Worm (Caenorhabditis elegans) whole organism, L4 larva: Measurements from ENCODE around the gene Y59A8B.21.

Experiments used
- T20F7.1 ChIP-seq: fragments of 200-800 bp; sonication (Bioruptor generic); optimal IDR thresholded peaks from 2 replicates; lab custom pipeline; 2018; ENCODE audit warnings: mild to moderate bottlenecking, missing genetic modification characterization, missing compliant biosample characterization
- T26A8.4 ChIP-seq: fragments of 200-800 bp; sonication (Bioruptor generic); IDR thresholded peaks from 2 replicates; pipeline ENCODE4 v1.3.6; 2022; ENCODE audit warnings: missing genetic modification characterization, missing compliant biosample characterization
- ZK546.5 ChIP-seq, 2 experiments: sonication (generic microtip); optimal IDR thresholded peaks; 2 replicates each; lab custom pipeline; 2017; ENCODE audit warnings: missing biosample characterization in 2 of 2, missing genetic modification characterization in 2 of 2
- aha-1 ChIP-seq: fragments of 150-350 bp; peaks from one replicate; lab custom pipeline; 2014; ENCODE audit warnings: missing biosample characterization, missing genetic modification characterization
- ama-1 ChIP-seq: fragments of 150-350 bp; optimal IDR thresholded peaks from 2 replicates; lab custom pipeline; 2014; ENCODE audit warnings: inconsistent platforms, mixed read lengths
- ceh-20 ChIP-seq: fragments of 200-800 bp; sonication (Bioruptor generic); IDR thresholded peaks from 2 replicates; pipeline ENCODE4 v1.3.6; 2022; ENCODE audit warnings: missing genetic modification reagents, missing genetic modification characterization, missing compliant biosample characterization
- ceh-32 ChIP-seq: sonication (generic microtip); optimal IDR thresholded peaks from 2 replicates; lab custom pipeline; 2016; ENCODE audit warnings: mild to moderate bottlenecking, missing genetic modification characterization, missing compliant biosample characterization; ENCODE audit not compliant: poor library complexity
- ceh-62 ChIP-seq: sonication (generic microtip); optimal IDR thresholded peaks from 2 replicates; lab custom pipeline; 2017; ENCODE audit warnings: missing biosample characterization, missing genetic modification characterization
- ces-1 ChIP-seq: fragments of 150-350 bp; sonication (generic microtip); optimal IDR thresholded peaks from 4 replicates; lab custom pipeline; 2014; ENCODE audit warnings: missing biosample characterization, missing genetic modification reagents, missing genetic modification characterization
- cey-2 ChIP-seq: sonication (generic microtip); optimal IDR thresholded peaks from 3 replicates; lab custom pipeline; 2017; ENCODE audit warnings: missing genetic modification characterization, mild to moderate bottlenecking, missing compliant biosample characterization, antibody characterized with exemption, borderline replicate concordance; ENCODE audit not compliant: insufficient read depth
- ctbp-1 ChIP-seq: fragments of 200-800 bp; sonication (Bioruptor generic); IDR thresholded peaks from 2 replicates; pipeline ENCODE4 v1.3.6; 2022; ENCODE audit warnings: missing genetic modification reagents, missing genetic modification characterization, missing compliant biosample characterization
- daf-12 ChIP-seq: fragments of 150-350 bp; optimal IDR thresholded peaks from 2 replicates; lab custom pipeline; 2014; ENCODE audit warnings: missing biosample characterization, missing genetic modification reagents, missing genetic modification characterization
- dmd-6 ChIP-seq: fragments of 200-800 bp; sonication (Bioruptor generic); IDR thresholded peaks from 2 replicates; pipeline ENCODE4 v1.3.6; 2022; ENCODE audit warnings: missing genetic modification reagents, missing genetic modification characterization, missing compliant biosample characterization
- dmd-8 ChIP-seq: fragments of 200-800 bp; sonication (Bioruptor generic); IDR thresholded peaks from 2 replicates; pipeline ENCODE4 v1.3.6; 2022; ENCODE audit warnings: missing genetic modification characterization, missing compliant biosample characterization
- duxl-1 ChIP-seq: sonication (generic microtip); optimal IDR thresholded peaks from 2 replicates; lab custom pipeline; 2016; ENCODE audit warnings: mild to moderate bottlenecking, missing genetic modification characterization, moderate library complexity, missing compliant biosample characterization; ENCODE audit not compliant: poor library complexity
- hlh-11 ChIP-seq: fragments of 200-800 bp; sonication (Bioruptor generic); optimal IDR thresholded peaks from 2 replicates; lab custom pipeline; 2018; ENCODE audit warnings: mild to moderate bottlenecking, missing genetic modification characterization, missing compliant biosample characterization
- hmg-1.1 ChIP-seq: fragments of 200-800 bp; sonication (Bioruptor generic); IDR thresholded peaks from 2 replicates; pipeline ENCODE4 v1.3.6; 2022; ENCODE audit warnings: missing genetic modification reagents, missing genetic modification characterization, missing compliant biosample characterization
- jun-1 ChIP-seq: fragments of 150-350 bp; optimal IDR thresholded peaks from 2 replicates; lab custom pipeline; 2014; ENCODE audit warnings: missing biosample characterization, missing genetic modification reagents, missing genetic modification characterization
- lim-7 ChIP-seq: fragments of 200-800 bp; sonication (Bioruptor generic); IDR thresholded peaks from 2 replicates; pipeline ENCODE4 v1.3.6; 2022; ENCODE audit warnings: missing genetic modification characterization, missing compliant biosample characterization
- lir-3 ChIP-seq: sonication (generic microtip); optimal IDR thresholded peaks from 2 replicates; lab custom pipeline; 2016; ENCODE audit warnings: mild to moderate bottlenecking, missing genetic modification characterization, missing compliant biosample characterization
- lsy-2 ChIP-seq, 2 experiments: fragments of 150-350 bp in 1 of 2; sonication (generic microtip) in 1 of 2; optimal IDR thresholded peaks; 2 replicates each; lab custom pipeline; 2014 to 2017; ENCODE audit warnings: missing biosample characterization in 2 of 2, missing genetic modification characterization in 2 of 2
- madf-9 ChIP-seq: fragments of 200-800 bp; sonication (Bioruptor generic); conservative IDR thresholded peaks from 2 replicates; pipeline ENCODE4 v1.3.6; 2022; ENCODE audit warnings: missing genetic modification reagents, missing genetic modification characterization, missing compliant biosample characterization
- mdt-29 ChIP-seq: fragments of 200-800 bp; sonication (Bioruptor generic); IDR thresholded peaks from 2 replicates; pipeline ENCODE4 v1.3.6; 2022; ENCODE audit warnings: missing genetic modification reagents, missing genetic modification characterization, missing compliant biosample characterization
- mep-1 ChIP-seq: fragments of 150-350 bp; sonication (generic microtip); optimal IDR thresholded peaks from 3 replicates; lab custom pipeline; 2014; ENCODE audit warnings: missing biosample characterization, missing genetic modification characterization
- mes-2 ChIP-seq: sonication (generic microtip); optimal IDR thresholded peaks from 2 replicates; lab custom pipeline; 2016; ENCODE audit warnings: missing genotype, mild to moderate bottlenecking, missing genetic modification characterization, missing compliant biosample characterization; ENCODE audit not compliant: poor library complexity, severe bottlenecking
- nhr-102 ChIP-seq: sonication (generic microtip); optimal IDR thresholded peaks from 2 replicates; lab custom pipeline; 2016; ENCODE audit warnings: mild to moderate bottlenecking, missing genetic modification characterization, moderate library complexity, missing compliant biosample characterization
- nhr-28 ChIP-seq: fragments of 150-350 bp; optimal IDR thresholded peaks from 2 replicates; lab custom pipeline; 2014; ENCODE audit warnings: missing biosample characterization, missing genetic modification characterization
- nhr-42 ChIP-seq: fragments of 200-800 bp; sonication (Bioruptor generic); IDR thresholded peaks from 2 replicates; pipeline ENCODE4 v1.3.6; 2022; ENCODE audit warnings: missing genetic modification characterization, missing compliant biosample characterization
- nhr-48 ChIP-seq: sonication (generic microtip); optimal IDR thresholded peaks from 2 replicates; lab custom pipeline; 2016; ENCODE audit warnings: mild to moderate bottlenecking, missing genetic modification characterization, missing compliant biosample characterization
- nhr-6 ChIP-seq: fragments of 150-350 bp; optimal IDR thresholded peaks from 2 replicates; lab custom pipeline; 2014; ENCODE audit warnings: missing biosample characterization, missing genetic modification characterization
- nhr-77 ChIP-seq: fragments of 150-350 bp; optimal IDR thresholded peaks from 2 replicates; lab custom pipeline; 2014; ENCODE audit warnings: missing biosample characterization, missing genetic modification characterization
- pha-4 ChIP-seq, 2 experiments: fragments of 150-350 bp in 1 of 2; fragments of 200-800 bp in 1 of 2; sonication (Bioruptor generic) in 1 of 2; IDR thresholded peaks in 1 of 2; optimal IDR thresholded peaks in 1 of 2; 2 replicates each; pipeline versions ENCODE4 v1.3.6 to Lab custom; 2014 to 2022; ENCODE audit warnings: missing genetic modification characterization in 2 of 2, missing genetic modification reagents in 2 of 2, missing biosample characterization in 1 of 2, missing compliant biosample characterization in 1 of 2
- php-3 ChIP-seq: fragments of 200-800 bp; sonication (Bioruptor generic); IDR thresholded peaks from 2 replicates; pipeline ENCODE4 v1.3.6; 2022; ENCODE audit warnings: missing genetic modification reagents, missing genetic modification characterization, missing compliant biosample characterization
- pqm-1 ChIP-seq: sonication (generic microtip); optimal IDR thresholded peaks from 2 replicates; lab custom pipeline; 2017; ENCODE audit warnings: missing biosample characterization, missing genetic modification characterization
- sdz-12 ChIP-seq: fragments of 200-800 bp; sonication (Bioruptor generic); optimal IDR thresholded peaks from 2 replicates; lab custom pipeline; 2018; ENCODE audit warnings: mild to moderate bottlenecking, missing genetic modification characterization, missing compliant biosample characterization
- snpc-1.2 ChIP-seq: fragments of 200-800 bp; sonication (Bioruptor generic); IDR thresholded peaks from 2 replicates; pipeline ENCODE4 v1.3.6; 2022; ENCODE audit warnings: missing genetic modification reagents, missing genetic modification characterization, missing compliant biosample characterization
- spr-1 ChIP-seq: sonication (generic microtip); optimal IDR thresholded peaks from 2 replicates; lab custom pipeline; 2016; ENCODE audit warnings: mild to moderate bottlenecking, missing genetic modification characterization, missing compliant biosample characterization
- tag-97 ChIP-seq: fragments of 200-800 bp; sonication (Bioruptor generic); IDR thresholded peaks from 2 replicates; pipeline ENCODE4 v1.3.6; 2022; ENCODE audit warnings: missing genetic modification characterization, missing compliant biosample characterization
- tra-1 ChIP-seq: fragments of 200-800 bp; sonication (Bioruptor generic); IDR thresholded peaks from 2 replicates; pipeline ENCODE4 v1.3.6; 2022; ENCODE audit warnings: missing genetic modification reagents, missing genetic modification characterization, missing compliant biosample characterization
- unc-62 ChIP-seq, 3 experiments: fragments of 150-350 bp in 1 of 3; sonication (generic microtip); optimal IDR thresholded peaks in 2 of 3; peaks in 1 of 3; 1 replicate in 1 of 3; 2 replicates in 2 of 3; lab custom pipeline; 2014 to 2017; ENCODE audit warnings: missing biosample characterization in 3 of 3, missing genetic modification characterization in 3 of 3, missing genetic modification reagents in 3 of 3, missing genotype in 1 of 3
- vab-7 ChIP-seq: fragments of 200-800 bp; sonication (Bioruptor generic); IDR thresholded peaks from 2 replicates; pipeline ENCODE4 v1.3.6; 2022; ENCODE audit warnings: missing genetic modification reagents, missing genetic modification characterization, missing compliant biosample characterization
- zfp-3 ChIP-seq: fragments of 200-800 bp; sonication (Bioruptor generic); conservative IDR thresholded peaks from 2 replicates; pipeline ENCODE4 v1.3.6; 2022; ENCODE audit warnings: missing genetic modification reagents, missing genetic modification characterization, missing compliant biosample characterization
- zip-11 ChIP-seq: fragments of 200-800 bp; sonication (Bioruptor generic); IDR thresholded peaks from 2 replicates; pipeline ENCODE4 v1.3.6; 2022; ENCODE audit warnings: missing genetic modification characterization, missing compliant biosample characterization
- zip-2 ChIP-seq: fragments of 150-350 bp; optimal IDR thresholded peaks from 2 replicates; lab custom pipeline; 2014; ENCODE audit warnings: missing biosample characterization, missing genetic modification characterization
- ztf-7 ChIP-seq: fragments of 150-350 bp; optimal IDR thresholded peaks from 2 replicates; lab custom pipeline; 2014; ENCODE audit warnings: missing biosample characterization, missing genetic modification characterization

Gene Y59A8B.21

DNA sequence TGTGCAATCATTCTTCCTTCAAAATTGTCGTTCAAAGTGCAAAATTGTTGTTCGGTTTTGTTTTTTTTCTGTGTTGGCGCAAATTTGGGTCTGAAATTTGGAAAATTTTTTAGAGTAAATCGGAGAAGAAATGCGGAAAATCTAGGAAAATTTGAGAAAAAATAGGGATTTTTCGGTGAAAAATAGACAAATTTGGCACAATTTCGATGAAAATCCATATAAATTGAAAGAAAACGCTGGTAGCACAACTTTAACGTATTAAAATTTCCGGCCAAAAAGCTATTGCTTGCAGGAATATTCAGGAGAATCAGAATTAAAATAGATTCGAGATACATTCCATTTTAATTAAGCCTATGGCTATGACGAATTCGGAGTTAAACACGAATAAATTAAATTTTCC is 37.0 kb upstream of the Y59A8B.21 start, which contains the start of gene dpy-21:
dpy-21 (minus strand) TSS at position 101 of the 400 bp plus-strand sequence.
- TF ChIP-seq aha-1, result peak; percentile 84
- TF ChIP-seq ctbp-1 (GFP tag; lab: Robert Waterston, UW), result no peak

ce11 chrV:17951172-17951999 is 34.7 kb upstream of the Y59A8B.21 start, which contains the start of gene Y59A8B.24:
TSS of gene Y59A8B.24 (plus strand) at chrV:17951949.
- TF ChIP-seq tra-1 (peak; percentile 90), vab-7 (peak; percentile 39; the same call in 1 of the 2 replicates), snpc-1.2 (GFP tag; lab: Robert Waterston, UW) (no peak), duxl-1 (tag; lab: Kevin White, UChicago) (peak; percentile 63), ztf-7 (tag; lab: Kevin White, UChicago) (peak; percentile 31), php-3 (GFP tag; lab: Robert Waterston, UW) (peak; percentile 47), nhr-77 (tag; lab: Kevin White, UChicago) (peak; percentile 93), zip-2 (no peak), ama-1 (lab: Kevin White, UChicago) (peak; percentile 83), zfp-3 (GFP tag; lab: Robert Waterston, UW) (peak; percentile 74; the same call in 1 of the 2 replicates), mes-2 (tag; lab: Kevin White, UChicago) (peak; percentile 95), ZK546.5 (tag; optimal IDR thresholded peaks at IDR 0.05; lab: Kevin White, UChicago) (no peak), sdz-12 (GFP tag; lab: Kevin White, UChicago) (peak; percentile 56), spr-1 (tag; lab: Kevin White, UChicago) (peak; percentile 84), mep-1 (peak; percentile 95), unc-62 (GFP tag; optimal IDR thresholded peaks at IDR 0.05 in 1 of 2; lab: Kevin White, UChicago) (no peak), unc-62 (tag; optimal IDR thresholded peaks at IDR 0.05; lab: Kevin White, UChicago) (no peak), lim-7 (GFP tag; lab: Robert Waterston, UW) (0 out of 2 replicates have a peak, but pooled peaks have one; percentile 37), dmd-6 (GFP tag; lab: Robert Waterston, UW) (peak; percentile 87), nhr-102 (tag; lab: Kevin White, UChicago) (peak; percentile 68), cey-2 (no peak), hmg-1.1 (GFP tag; lab: Robert Waterston, UW) (peak; percentile 97), T20F7.1 (no peak), lir-3 (tag; lab: Kevin White, UChicago) (no peak), ces-1 (GFP tag; lab: Kevin White, UChicago) (no peak), tag-97 (no peak), lsy-2 (tag; optimal IDR thresholded peaks at IDR 0.05; lab: Kevin White, UChicago) (peak; percentile 87 to 92), ceh-32 (tag; lab: Kevin White, UChicago) (no peak), pqm-1 (peak; percentile 14), nhr-28 (peak; percentile 81), ctbp-1 (GFP tag; lab: Robert Waterston, UW) (peak; percentile 72), ceh-20 (peak; percentile 89), nhr-42 (GFP tag; lab: Robert Waterston, UW) (peak; percentile 77), nhr-6 (peak; percentile 94), jun-1 (tag; lab: Kevin White, UChicago) (peak; percentile 74), pha-4 (GFP tag; IDR thresholded peaks at IDR 0.05; lab: Robert Waterston, UW) (peak; percentile 86), pha-4 (tag; optimal IDR thresholded peaks at IDR 0.05; lab: Kevin White, UChicago) (no peak), madf-9 (GFP tag; lab: Robert Waterston, UW) (peak; percentile 80), dmd-8 (GFP tag; lab: Robert Waterston, UW) (0 out of 2 replicates have a peak, but pooled peaks have one; percentile 67), zip-11 (GFP tag; lab: Robert Waterston, UW) (no peak), daf-12 (tag; lab: Kevin White, UChicago) (no peak), hlh-11 (tag; lab: Kevin White, UChicago) (peak; percentile 98), ceh-62 (tag; lab: Kevin White, UChicago) (no peak), nhr-48 (tag; lab: Kevin White, UChicago) (peak; percentile 93), T26A8.4 (GFP tag; lab: Robert Waterston, UW) (peak; percentile 79), mdt-29 (GFP tag; lab: Robert Waterston, UW) (no peak; the same call in 1 of the 2 replicates), aha-1 (peak; percentile 100)
